Fruit fly (Drosophila melanogaster) whole organism, embryonic: ENCODE measurements around the gene yl.

Experiments
- Awh ChIP-seq: fragments of 200-800 bp; sonication (Bioruptor generic); IDR thresholded peaks from 2 replicates; pipeline ENCODE4, ENCODE4 v1.3.6; 2022; ENCODE audit warnings: missing biosample characterization, missing genetic modification characterization
- B-H1 ChIP-seq: fragments of 200-800 bp; sonication (Bioruptor generic); IDR thresholded peaks from 3 replicates; pipeline ENCODE4 v1.3.6; 2022; ENCODE audit warnings: missing biosample characterization, missing genetic modification characterization
- CG10267 ChIP-seq: fragments of 200-800 bp; sonication (Bioruptor generic); optimal IDR thresholded peaks from 2 replicates; lab custom pipeline; 2018; ENCODE audit warnings: missing biosample characterization, mild to moderate bottlenecking, missing genetic modification characterization, moderate library complexity
- CG12391 ChIP-seq: fragments of 200-800 bp; sonication (Bioruptor generic); optimal IDR thresholded peaks from 3 replicates; lab custom pipeline; 2018; ENCODE audit warnings: missing biosample characterization, mild to moderate bottlenecking, missing genetic modification characterization, moderate library complexity
- CG13894 ChIP-seq: fragments of 200-800 bp; sonication (Bioruptor generic); optimal IDR thresholded peaks from 3 replicates; lab custom pipeline; 2018; ENCODE audit warnings: missing biosample characterization, mild to moderate bottlenecking, missing genetic modification characterization, moderate library complexity
- CG14710 ChIP-seq: fragments of 200-800 bp; sonication (Bioruptor generic); optimal IDR thresholded peaks from 3 replicates; lab custom pipeline; 2019; ENCODE audit warnings: missing biosample characterization, mild to moderate bottlenecking, missing genetic modification characterization, moderate library complexity
- CG15514 ChIP-seq: fragments of 200-800 bp; sonication (Bioruptor generic); optimal IDR thresholded peaks from 3 replicates; lab custom pipeline; 2017; ENCODE audit warnings: missing biosample characterization, missing genetic modification characterization, mild to moderate bottlenecking, moderate library complexity, missing genetic modification reagents
- CG16863 ChIP-seq: fragments of 200-800 bp; sonication (Bioruptor generic); optimal IDR thresholded peaks from 3 replicates; lab custom pipeline; 2016; ENCODE audit warnings: missing biosample characterization, missing genetic modification characterization
- CG32767 ChIP-seq: fragments of 200-800 bp; sonication (Bioruptor generic); IDR thresholded peaks from 2 replicates; pipeline ENCODE4 v1.3.6; 2022; ENCODE audit warnings: missing biosample characterization, missing genetic modification characterization
- CG3838 ChIP-seq: fragments of 200-800 bp; sonication (Bioruptor generic); optimal IDR thresholded peaks from 3 replicates; lab custom pipeline; 2016; ENCODE audit warnings: missing biosample characterization, missing genetic modification characterization
- CG6689 ChIP-seq: fragments of 200-800 bp; sonication (Bioruptor generic); IDR thresholded peaks from 2 replicates; pipeline ENCODE4 v1.3.6; 2022; ENCODE audit warnings: missing biosample characterization, missing genetic modification characterization
- CG7271 ChIP-seq: fragments of 200-800 bp; sonication (Bioruptor generic); optimal IDR thresholded peaks from 2 replicates; lab custom pipeline; 2018; ENCODE audit warnings: missing biosample characterization, mild to moderate bottlenecking, missing genetic modification characterization, moderate library complexity
- CG9609 ChIP-seq: fragments of 200-800 bp; sonication (Bioruptor generic); optimal IDR thresholded peaks from 3 replicates; lab custom pipeline; 2016; ENCODE audit warnings: missing biosample characterization, missing genetic modification characterization
- D ChIP-seq, 2 experiments: fragments of 200-800 bp in 1 of 2; fragments of >200 bp in 1 of 2; sonication (Bioruptor generic) in 1 of 2; optimal IDR thresholded peaks; 2 replicates in 1 of 2; 3 replicates in 1 of 2; lab custom pipeline; 2017; ENCODE audit warnings: mild to moderate bottlenecking in 1 of 2, missing biosample characterization in 1 of 2, missing genetic modification characterization in 1 of 2, missing genetic modification reagents in 1 of 2
- Dll ChIP-seq: fragments of 200-800 bp; sonication (Bioruptor generic); IDR thresholded peaks from 4 replicates; pipeline ENCODE4 v1.3.6; 2022; ENCODE audit warnings: missing biosample characterization, missing genetic modification characterization; ENCODE audit not compliant: partially characterized antibody
- Drgx ChIP-seq: fragments of 200-800 bp; sonication (Bioruptor generic); IDR thresholded peaks from 2 replicates; pipeline ENCODE4 v1.3.6; 2022; ENCODE audit warnings: missing biosample characterization, missing genetic modification characterization
- E2f2 ChIP-seq: fragments of 200-800 bp; sonication (Bioruptor generic); IDR thresholded peaks from 2 replicates; pipeline ENCODE4 v1.3.6; 2022; ENCODE audit warnings: missing biosample characterization, missing genetic modification characterization
- ERR ChIP-seq: fragments of 200-800 bp; sonication (Bioruptor generic); optimal IDR thresholded peaks from 2 replicates; lab custom pipeline; 2016; ENCODE audit warnings: missing biosample characterization, missing genetic modification characterization
- Ets65A ChIP-seq: fragments of 200-800 bp; sonication (Bioruptor generic); peaks from one replicate; lab custom pipeline; 2016; ENCODE audit warnings: missing biosample characterization, missing genetic modification characterization
- MESR4 ChIP-seq: fragments of 200-800 bp; sonication (Bioruptor generic); optimal IDR thresholded peaks from 2 replicates; lab custom pipeline; 2018; ENCODE audit warnings: missing biosample characterization, mild to moderate bottlenecking, missing genetic modification characterization, moderate library complexity
- Meics ChIP-seq: fragments of 200-800 bp; sonication (Bioruptor generic); optimal IDR thresholded peaks from 2 replicates; lab custom pipeline; 2017; ENCODE audit warnings: missing biosample characterization, mild to moderate bottlenecking, missing genetic modification characterization
- Myb ChIP-seq: fragments of 200-800 bp; sonication (Bioruptor generic); optimal IDR thresholded peaks from 2 replicates; lab custom pipeline; 2016; ENCODE audit warnings: missing biosample characterization, missing genetic modification characterization
- Nf-YB ChIP-seq: fragments of 200-800 bp; sonication (Bioruptor generic); optimal IDR thresholded peaks from 3 replicates; lab custom pipeline; 2019; ENCODE audit warnings: missing biosample characterization, mild to moderate bottlenecking, missing genetic modification characterization, moderate library complexity
- Poxn ChIP-seq: fragments of 200-800 bp; sonication (Bioruptor generic); IDR thresholded peaks from 2 replicates; pipeline ENCODE4 v1.3.6; 2022; ENCODE audit warnings: missing biosample characterization, missing genetic modification characterization
- Ptx1 ChIP-seq: fragments of 200-800 bp; sonication (Bioruptor generic); IDR thresholded peaks from 2 replicates; pipeline ENCODE4 v1.3.6; 2022; ENCODE audit warnings: missing biosample characterization, missing genetic modification characterization
- amos ChIP-seq: fragments of 200-800 bp; sonication (Bioruptor generic); IDR thresholded peaks from 2 replicates; pipeline ENCODE4 v1.3.6; 2022; ENCODE audit warnings: missing biosample characterization, missing genetic modification characterization; ENCODE audit not compliant: partially characterized antibody
- cato ChIP-seq: fragments of 200-800 bp; sonication (Bioruptor generic); optimal IDR thresholded peaks from 2 replicates; lab custom pipeline; 2016; ENCODE audit warnings: missing biosample characterization, missing genetic modification characterization, borderline replicate concordance
- crp ChIP-seq, 2 experiments: fragments of 200-800 bp; sonication (Bioruptor generic); optimal IDR thresholded peaks; 2 replicates in 1 of 2; 3 replicates in 1 of 2; lab custom pipeline; 2017; ENCODE audit warnings: missing biosample characterization in 2 of 2, missing genetic modification characterization in 2 of 2, mild to moderate bottlenecking in 1 of 2, moderate library complexity in 1 of 2
- emc ChIP-seq: fragments of 200-800 bp; sonication (Bioruptor generic); optimal IDR thresholded peaks from 2 replicates; lab custom pipeline; 2016; ENCODE audit warnings: missing biosample characterization, missing genetic modification characterization
- ftz-f1 ChIP-seq: fragments of 200-800 bp; sonication (Bioruptor generic); optimal IDR thresholded peaks from 2 replicates; lab custom pipeline; 2016; ENCODE audit warnings: missing biosample characterization, missing genetic modification characterization
- ham ChIP-seq: fragments of 200-800 bp; sonication (Bioruptor generic); IDR thresholded peaks from 2 replicates; pipeline ENCODE4 v1.3.6; 2022; ENCODE audit warnings: missing biosample characterization, missing genetic modification characterization
- kah ChIP-seq: fragments of 200-800 bp; sonication (Bioruptor generic); optimal IDR thresholded peaks from 2 replicates; lab custom pipeline; 2018; ENCODE audit warnings: missing biosample characterization, mild to moderate bottlenecking, missing genetic modification characterization
- nom ChIP-seq: fragments of 200-800 bp; sonication (Bioruptor generic); optimal IDR thresholded peaks from 2 replicates; lab custom pipeline; 2017; ENCODE audit warnings: missing biosample characterization, missing genetic modification characterization, mild to moderate bottlenecking, moderate library complexity, missing genetic modification reagents
- pzg ChIP-seq: fragments of 200-800 bp; sonication (Bioruptor generic); optimal IDR thresholded peaks from 3 replicates; lab custom pipeline; 2018; ENCODE audit warnings: missing biosample characterization, mild to moderate bottlenecking, missing genetic modification characterization, moderate library complexity
- ranshi ChIP-seq: fragments of 200-800 bp; sonication (Bioruptor generic); IDR thresholded peaks from 2 replicates; pipeline ENCODE4 v1.3.6; 2022; ENCODE audit warnings: missing biosample characterization, missing genetic modification characterization
- rib ChIP-seq: fragments of 200-800 bp; sonication (Bioruptor generic); IDR thresholded peaks from 2 replicates; pipeline ENCODE4 v1.3.6; 2022; ENCODE audit warnings: missing biosample characterization, missing genetic modification characterization
- row ChIP-seq: fragments of 200-800 bp; sonication (Bioruptor generic); IDR thresholded peaks from 3 replicates; pipeline ENCODE4 v1.3.6; 2022; ENCODE audit warnings: missing biosample characterization, missing genetic modification characterization
- schlank ChIP-seq: fragments of 200-800 bp; sonication (Bioruptor generic); optimal IDR thresholded peaks from 2 replicates; lab custom pipeline; 2018; ENCODE audit warnings: missing biosample characterization, mild to moderate bottlenecking, missing genetic modification characterization
- toy ChIP-seq: fragments of 200-800 bp; sonication (Bioruptor generic); IDR thresholded peaks from 2 replicates; pipeline ENCODE4 v1.3.6; 2022; ENCODE audit warnings: missing biosample characterization, missing genetic modification characterization
- unc-4 ChIP-seq: fragments of 200-800 bp; sonication (Bioruptor generic); IDR thresholded peaks from 2 replicates; pipeline ENCODE4 v1.3.6; 2022; ENCODE audit warnings: missing biosample characterization, missing genetic modification characterization; ENCODE audit not compliant: partially characterized antibody
- vvl ChIP-seq: fragments of 200-800 bp; sonication (Bioruptor generic); IDR thresholded peaks from 2 replicates; pipeline ENCODE4 v1.3.6; 2022; ENCODE audit warnings: missing biosample characterization, missing genetic modification characterization
- wdn ChIP-seq: fragments of 200-800 bp; sonication (Bioruptor generic); IDR thresholded peaks from 2 replicates; pipeline ENCODE4 v1.3.6; 2022; ENCODE audit warnings: missing biosample characterization, missing genetic modification characterization

The yl gene

DNA sequence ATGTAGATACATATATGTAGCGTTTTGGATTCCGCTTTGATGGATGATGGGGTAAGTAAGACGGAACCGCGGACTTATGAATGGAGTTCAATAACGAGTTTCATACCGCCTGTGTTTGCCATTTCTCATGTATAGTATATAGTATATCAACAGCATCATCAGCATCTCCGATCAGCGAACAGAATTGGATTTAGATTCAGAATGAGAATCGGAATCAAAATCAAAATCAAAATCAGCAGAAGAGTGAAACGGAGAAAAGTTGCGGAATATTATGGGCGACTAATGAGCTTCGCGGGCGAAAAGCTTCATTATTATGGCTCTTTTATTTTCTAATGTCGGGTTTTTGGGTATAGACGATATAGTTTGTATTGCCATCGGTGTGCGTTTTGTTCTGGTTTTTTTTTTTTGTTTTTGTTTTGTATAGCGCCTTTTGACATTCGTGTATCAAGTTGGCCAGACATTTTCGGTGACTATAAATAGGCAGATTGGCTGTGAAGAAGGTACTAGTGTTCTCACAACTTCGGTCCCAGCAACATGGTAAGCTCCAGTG is 8.9 kb upstream of the yl start, which contains the start of gene CG32603:
Gene CG32603 (plus strand): TSS at position 500 of the 550 bp plus-strand sequence.
- TF ChIP-seq Ptx1 (no peak), CG13894 (peak; percentile 96), pzg (GFP tag; lab: Kevin White, UChicago) (no peak)

DNA sequence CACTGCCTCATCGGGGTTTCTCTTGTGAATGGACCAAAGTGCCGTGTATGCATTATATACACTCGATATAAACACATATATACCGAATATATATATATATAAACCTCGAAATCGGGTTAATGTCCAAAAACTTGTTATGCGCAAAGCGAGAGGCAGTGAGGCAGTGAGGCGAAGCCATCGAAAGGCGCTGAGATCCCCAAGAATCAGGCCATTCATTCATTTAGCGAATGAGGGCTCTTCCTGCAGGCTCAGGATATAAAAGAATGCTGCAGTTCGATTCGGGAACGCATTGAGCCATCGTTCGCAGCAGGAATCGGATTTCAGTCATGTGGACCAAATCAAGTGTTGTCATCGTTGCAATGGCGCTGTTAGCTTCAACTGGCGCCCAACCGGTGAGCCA is 6.1 kb upstream of the yl start, which contains the start of gene CG12481:
Gene CG12481 (plus strand): TSS at position 301 of the 400 bp plus-strand sequence.
- TF ChIP-seq CG7271: no peak
- no peak for TF ChIP-seq CG16863 (GFP tag; lab: Kevin White, UChicago)

DNA sequence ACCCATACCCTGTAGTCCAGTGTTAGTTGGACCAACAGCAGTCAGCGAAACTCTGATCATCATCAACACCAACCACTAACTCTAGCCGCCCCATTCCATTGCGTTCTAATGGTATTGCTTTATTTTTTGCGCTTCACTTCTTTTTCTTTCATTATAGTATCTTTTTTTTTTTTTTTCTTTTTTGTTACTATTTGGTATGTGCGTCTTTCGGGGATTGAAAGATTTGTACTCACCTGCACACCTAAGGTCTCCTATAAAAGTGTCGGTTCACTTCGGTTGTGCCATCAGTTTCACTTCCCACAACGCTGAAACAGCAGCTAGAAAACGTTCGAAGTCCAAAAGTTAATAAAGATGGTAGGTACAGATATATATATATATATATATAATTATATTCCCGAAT is 3.8 kb upstream of the yl start, which contains the start of gene CG11585:
Gene CG11585 (plus strand): TSS at position 301 of the 400 bp plus-strand sequence.
- TF ChIP-seq Meics: no peak
- no peak for TF ChIP-seq ERR
- TF ChIP-seq ham (GFP tag; lab: Robert Waterston, UW): no peak
- TF ChIP-seq Awh: no peak
- no peak for TF ChIP-seq Nf-YB
- no peak for TF ChIP-seq Poxn
- no peak for TF ChIP-seq CG6689 (GFP tag; lab: Robert Waterston, UW)
- TF ChIP-seq ftz-f1 (GFP tag; lab: Kevin White, UChicago): no peak
- TF ChIP-seq CG14710 (tag; lab: Kevin White, UChicago): no peak
- no peak for TF ChIP-seq B-H1 (GFP tag; lab: Robert Waterston, UW)
- TF ChIP-seq CG12391 (tag; lab: Kevin White, UChicago): no peak
- TF ChIP-seq vvl (GFP tag; lab: Robert Waterston, UW): no peak

DNA sequence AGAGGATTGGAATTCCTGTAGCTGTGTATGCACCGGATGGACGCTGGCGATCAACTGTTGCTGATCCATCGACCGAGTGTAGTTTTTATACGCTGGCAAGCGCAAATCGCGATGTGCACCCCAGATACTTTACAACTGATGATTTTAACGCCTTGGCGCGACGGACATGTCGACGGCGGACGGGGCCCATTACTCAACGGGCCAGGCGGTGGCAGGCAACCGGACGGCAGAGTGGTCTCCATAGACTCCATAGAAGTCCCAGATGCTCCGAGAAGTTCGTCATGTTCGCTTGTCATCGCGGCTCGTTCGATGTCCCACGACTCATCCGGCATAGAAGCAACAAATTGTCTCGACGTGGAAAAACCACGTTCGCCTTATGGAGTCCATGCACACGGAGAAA is 1.1 kb upstream of the yl start, which contains the start of gene CG13403:
Gene CG13403 (minus strand): TSS at position 101 of the 400 bp plus-strand sequence.
- TF ChIP-seq CG32767 (GFP tag; lab: Robert Waterston, UW) (no peak), ranshi (GFP tag; lab: Robert Waterston, UW) (no peak), emc (GFP tag; lab: Kevin White, UChicago) (no peak), CG10267 (tag; lab: Kevin White, UChicago) (no peak), CG3838 (GFP tag; lab: Kevin White, UChicago) (no peak), unc-4 (GFP tag; lab: Robert Waterston, UW) (no peak), rib (no peak)

DNA sequence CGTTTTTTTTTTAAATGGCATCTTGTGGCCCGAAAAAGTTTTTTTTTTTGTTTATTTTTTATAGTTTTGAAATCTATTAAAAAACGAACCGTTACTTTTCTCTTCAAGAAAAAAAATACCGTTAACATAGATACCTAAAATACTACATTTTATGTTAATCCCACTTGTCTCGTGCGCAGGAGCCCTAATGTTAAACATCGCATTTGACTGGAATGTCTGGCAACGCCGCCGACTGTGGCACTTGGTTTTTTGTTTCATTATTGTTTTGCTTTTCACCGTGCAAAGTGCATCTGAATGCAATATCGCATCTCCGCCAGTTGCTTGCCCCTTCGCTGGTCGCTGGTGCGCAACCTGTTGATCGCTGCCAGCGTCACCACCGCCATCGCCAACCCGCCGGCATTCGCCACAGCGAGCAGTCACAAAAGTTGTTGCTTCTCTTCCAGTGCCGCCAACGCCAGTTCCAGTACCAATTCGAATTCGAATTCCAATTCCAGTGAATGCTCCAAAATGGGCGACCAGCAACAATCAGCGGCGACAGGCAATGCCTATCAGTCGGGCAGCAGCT is 7.0 kb downstream of the yl start, which contains the start of gene CG11590:
Gene CG11590 (plus strand): TSS at position 212 of the 565 bp plus-strand sequence.
- TF ChIP-seq nom (peak; percentile 29), E2f2 (GFP tag; lab: Robert Waterston, UW) (peak; percentile 59), amos (0 out of 2 replicates have a peak, but pooled peaks have one; percentile 8), Drgx (GFP tag; lab: Robert Waterston, UW) (0 out of 2 replicates have a peak, but pooled peaks have one; percentile 10), unc-4 (GFP tag; lab: Robert Waterston, UW) (peak; percentile 28; the same call in 1 of the 2 replicates), Dll (GFP tag; lab: Robert Waterston, UW) (peak; percentile 36; the same call in 1 of the 4 replicates), CG15514 (GFP tag; lab: Kevin White, UChicago) (peak; percentile 94), D (optimal IDR thresholded peaks at IDR 0.05; lab: Kevin White, UChicago) (no peak), D (GFP tag; optimal IDR thresholded peaks at IDR 0.05; lab: Kevin White, UChicago) (no peak), row (GFP tag; lab: Robert Waterston, UW) (peak; percentile 8; the same call in 1 of the 3 replicates), crp (GFP tag; optimal IDR thresholded peaks at IDR 0.05; lab: Kevin White, UChicago) (peak in 1 of 2 experiments; percentile 28), Myb (GFP tag; lab: Kevin White, UChicago) (peak; percentile 51), pzg (GFP tag; lab: Kevin White, UChicago) (peak; percentile 27), schlank (tag; lab: Kevin White, UChicago) (no peak), kah (GFP tag; lab: Kevin White, UChicago) (peak; percentile 6), MESR4 (GFP tag; lab: Kevin White, UChicago) (peak; percentile 38), Nf-YB (no peak), wdn (GFP tag; lab: Robert Waterston, UW) (no peak), cato (GFP tag; lab: Kevin White, UChicago) (no peak), CG9609 (GFP tag; lab: Kevin White, UChicago) (no peak), toy (GFP tag; lab: Robert Waterston, UW) (no peak), Ets65A (GFP tag; lab: Kevin White, UChicago) (no peak)
